Fruit fly (Drosophila melanogaster): ENCODE results near the gene CG17294.

DNA sequence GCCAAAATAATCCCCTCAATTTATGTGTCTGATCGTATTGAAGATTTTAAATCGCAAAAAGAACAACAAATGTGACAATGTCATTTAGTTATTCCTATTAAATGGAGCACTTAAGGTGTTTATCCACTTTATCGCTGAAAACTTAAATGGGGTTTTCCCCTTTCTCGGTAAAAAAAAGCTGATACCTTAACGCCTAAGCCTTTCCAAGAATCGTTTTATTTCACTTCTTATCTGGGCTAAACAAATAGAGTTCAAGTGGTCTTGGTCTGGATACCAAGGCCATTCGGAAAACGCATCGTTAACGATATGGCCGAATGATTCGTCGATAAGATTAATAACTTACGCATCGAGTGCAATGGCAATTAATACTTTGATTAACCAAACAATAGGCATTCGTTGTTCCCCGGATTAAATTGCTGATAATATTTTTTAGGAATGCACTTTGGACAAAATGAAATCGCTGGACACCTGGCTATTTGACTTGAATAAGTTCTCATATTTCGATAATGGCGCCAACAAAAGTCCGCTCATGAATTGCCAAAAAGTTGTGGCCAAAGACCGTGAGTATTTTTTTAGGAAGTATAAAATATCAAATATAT lies 37.0 kb upstream of the CG17294 start:
- TF ChIP-seq esn (GFP tag; optimal IDR thresholded peaks at IDR 0.05), result no peak
- no peak for TF ChIP-seq Gug (GFP tag; IDR thresholded peaks at IDR 0.05)
- TF ChIP-seq CG6808 (GFP tag; optimal IDR thresholded peaks at IDR 0.05), result no peak
- no peak for TF ChIP-seq Ets21C (GFP tag; optimal IDR thresholded peaks at IDR 0.05)
- no peak for TF ChIP-seq CG15336 (GFP tag; IDR thresholded peaks at IDR 0.05)
- TF ChIP-seq Blimp-1 (GFP tag; optimal IDR thresholded peaks at IDR 0.05), result no peak
- TF ChIP-seq CG6276 (GFP tag; optimal IDR thresholded peaks at IDR 0.05), result no peak
- no peak for TF ChIP-seq CG4318 (GFP tag; optimal IDR thresholded peaks at IDR 0.05)
- TF ChIP-seq OdsH (GFP tag; optimal IDR thresholded peaks at IDR 0.05), result no peak
- TF ChIP-seq fkh (GFP tag; optimal IDR thresholded peaks at IDR 0.05), result no peak
- no peak for TF ChIP-seq Ets96B (tag; optimal IDR thresholded peaks at IDR 0.05)
- no peak for TF ChIP-seq CG11762 (GFP tag; optimal IDR thresholded peaks at IDR 0.05; ENCODE audit: insufficient read depth)

Data from whole organism, prepupa.